Fruit fly (Drosophila melanogaster): Measurements from ENCODE around the gene CG43185.

dm6 chr2L:5904585-5904984 is 19.9 kb downstream of the CG43185 start, which contains the start of gene CG9021:
- TF ChIP-seq CTCF (optimal IDR thresholded peaks at IDR 0.05) = no peak
- no peak for TF ChIP-seq CG8478 (optimal IDR thresholded peaks at IDR 0.05)

Data from S2 (cell line).